Fruit fly (Drosophila melanogaster) whole organism, embryonic: ENCODE results near the gene IntS2.

Experiments
- Antp ChIP-seq: fragments of 200-800 bp; sonication (Bioruptor generic); optimal IDR thresholded peaks from 3 replicates; lab custom pipeline; 2016; ENCODE audit warnings: missing biosample characterization, missing genetic modification characterization
- CG10543 ChIP-seq: fragments of 200-800 bp; sonication (Bioruptor generic); optimal IDR thresholded peaks from 3 replicates; lab custom pipeline; 2017; ENCODE audit warnings: missing biosample characterization, mild to moderate bottlenecking, missing genetic modification characterization, moderate library complexity
- CG10959 ChIP-seq: fragments of 200-800 bp; sonication (Bioruptor generic); IDR thresholded peaks from 2 replicates; pipeline ENCODE4 v1.3.6; 2022; ENCODE audit warnings: missing biosample characterization, missing genetic modification characterization
- CG11398 ChIP-seq: fragments of 200-800 bp; sonication (Bioruptor generic); optimal IDR thresholded peaks from 2 replicates; lab custom pipeline; 2016; ENCODE audit warnings: missing biosample characterization, missing genetic modification characterization
- CG12104 ChIP-seq: fragments of 200-800 bp; sonication (Bioruptor generic); optimal IDR thresholded peaks from 3 replicates; lab custom pipeline; 2016; ENCODE audit warnings: missing biosample characterization, missing genetic modification characterization
- CG12299 ChIP-seq: fragments of 200-800 bp; sonication (Bioruptor generic); optimal IDR thresholded peaks from 2 replicates; lab custom pipeline; 2018; ENCODE audit warnings: missing biosample characterization, mild to moderate bottlenecking, missing genetic modification characterization
- CG12659 ChIP-seq: fragments of 200-800 bp; sonication (Bioruptor generic); optimal IDR thresholded peaks from 3 replicates; lab custom pipeline; 2017; ENCODE audit warnings: mild to moderate bottlenecking, missing biosample characterization, missing genetic modification reagents, missing genetic modification characterization
- CG14965 ChIP-seq: fragments of 200-800 bp; sonication (Bioruptor generic); optimal IDR thresholded peaks from 2 replicates; lab custom pipeline; 2016; ENCODE audit warnings: missing biosample characterization, missing genetic modification characterization, borderline replicate concordance
- CG15479 ChIP-seq: fragments of 200-800 bp; sonication (Bioruptor generic); optimal IDR thresholded peaks from 3 replicates; lab custom pipeline; 2019; ENCODE audit warnings: missing biosample characterization, mild to moderate bottlenecking, missing genetic modification characterization, moderate library complexity
- CG15601 ChIP-seq: fragments of 200-800 bp; sonication (Bioruptor generic); optimal IDR thresholded peaks from 3 replicates; lab custom pipeline; 2019; ENCODE audit warnings: missing biosample characterization, mild to moderate bottlenecking, missing genetic modification characterization, moderate library complexity
- CG15696 ChIP-seq: fragments of 200-800 bp; sonication (Bioruptor generic); optimal IDR thresholded peaks from 2 replicates; lab custom pipeline; 2019; ENCODE audit warnings: missing biosample characterization, mild to moderate bottlenecking, missing genetic modification characterization, moderate library complexity
- CG18476 ChIP-seq: fragments of 200-800 bp; sonication (Bioruptor generic); optimal IDR thresholded peaks from 2 replicates; lab custom pipeline; 2016; ENCODE audit warnings: missing biosample characterization, mild to moderate bottlenecking, missing genetic modification characterization
- CG18619 ChIP-seq: fragments of 200-800 bp; sonication (Bioruptor generic); optimal IDR thresholded peaks from 3 replicates; lab custom pipeline; 2017; ENCODE audit warnings: missing biosample characterization, mild to moderate bottlenecking, missing genetic modification characterization
- CG30431 ChIP-seq: fragments of 200-800 bp; sonication (Bioruptor generic); optimal IDR thresholded peaks from 2 replicates; lab custom pipeline; 2017; ENCODE audit warnings: missing biosample characterization, missing genetic modification characterization
- CG31365 ChIP-seq: fragments of 200-800 bp; sonication (Bioruptor generic); optimal IDR thresholded peaks from 2 replicates; lab custom pipeline; 2018; ENCODE audit warnings: missing biosample characterization, mild to moderate bottlenecking, missing genetic modification characterization
- CG32532 ChIP-seq: fragments of 200-800 bp; sonication (Bioruptor generic); IDR thresholded peaks from 2 replicates; pipeline ENCODE4 v1.3.6; 2022; ENCODE audit warnings: missing biosample characterization, missing genetic modification characterization
- CG32772 ChIP-seq: fragments of 200-800 bp; sonication (Bioruptor generic); IDR thresholded peaks from 2 replicates; pipeline ENCODE4 v1.3.6; 2022; ENCODE audit warnings: missing biosample characterization, missing genetic modification characterization
- CG6689 ChIP-seq: fragments of 200-800 bp; sonication (Bioruptor generic); IDR thresholded peaks from 2 replicates; pipeline ENCODE4 v1.3.6; 2022; ENCODE audit warnings: missing biosample characterization, missing genetic modification characterization
- CG7928 ChIP-seq: fragments of 200-800 bp; sonication (Bioruptor generic); optimal IDR thresholded peaks from 2 replicates; lab custom pipeline; 2017; ENCODE audit warnings: missing biosample characterization, mild to moderate bottlenecking, missing genetic modification characterization
- D19B ChIP-seq: fragments of 200-800 bp; sonication (Bioruptor generic); optimal IDR thresholded peaks from 2 replicates; lab custom pipeline; 2017; ENCODE audit warnings: missing biosample characterization, mild to moderate bottlenecking, missing genetic modification characterization
- HLHmδ ChIP-seq: fragments of 200-800 bp; sonication (Bioruptor generic); optimal IDR thresholded peaks from 2 replicates; lab custom pipeline; 2018; ENCODE audit warnings: missing biosample characterization, mild to moderate bottlenecking, missing genetic modification characterization, moderate library complexity
- HmgZ ChIP-seq: fragments of 200-800 bp; sonication (Bioruptor generic); optimal IDR thresholded peaks from 2 replicates; lab custom pipeline; 2018; ENCODE audit warnings: missing biosample characterization, mild to moderate bottlenecking, missing genetic modification characterization
- NC2β ChIP-seq: fragments of 200-800 bp; sonication (Bioruptor generic); optimal IDR thresholded peaks from 2 replicates; lab custom pipeline; 2016; ENCODE audit warnings: missing biosample characterization, missing genetic modification characterization
- ab ChIP-seq: fragments of 200-800 bp; sonication (Bioruptor generic); optimal IDR thresholded peaks from 2 replicates; lab custom pipeline; 2016; ENCODE audit warnings: missing biosample characterization, missing genetic modification characterization
- amos ChIP-seq: fragments of 200-800 bp; sonication (Bioruptor generic); IDR thresholded peaks from 2 replicates; pipeline ENCODE4 v1.3.6; 2022; ENCODE audit warnings: missing biosample characterization, missing genetic modification characterization; ENCODE audit not compliant: partially characterized antibody
- aop ChIP-seq: fragments of 200-800 bp; sonication (Bioruptor generic); IDR thresholded peaks from 2 replicates; pipeline ENCODE4 v1.3.6; 2022; ENCODE audit warnings: missing biosample characterization, missing genetic modification characterization
- cad ChIP-seq: fragments of >200 bp; optimal IDR thresholded peaks from 2 replicates; lab custom pipeline; 2017; ENCODE audit warnings: missing biosample characterization, missing genetic modification characterization
- corto ChIP-seq: fragments of 200-800 bp; sonication (Bioruptor generic); optimal IDR thresholded peaks from 2 replicates; lab custom pipeline; 2016; ENCODE audit warnings: missing biosample characterization, mild to moderate bottlenecking, missing genetic modification characterization, moderate library complexity
- dan ChIP-seq: fragments of 200-800 bp; sonication (Bioruptor generic); IDR thresholded peaks from 2 replicates; pipeline ENCODE4 v1.3.6; 2022; ENCODE audit warnings: missing biosample characterization, missing genetic modification characterization
- eyg ChIP-seq: fragments of 200-800 bp; sonication (Bioruptor generic); optimal IDR thresholded peaks from 3 replicates; lab custom pipeline; 2016; ENCODE audit warnings: missing biosample characterization, missing genetic modification characterization
- gcm ChIP-seq: fragments of 200-800 bp; sonication (Bioruptor generic); optimal IDR thresholded peaks from 2 replicates; lab custom pipeline; 2019; ENCODE audit warnings: missing biosample characterization, mild to moderate bottlenecking, missing genetic modification characterization, moderate library complexity
- gfzf ChIP-seq: fragments of 200-800 bp; sonication (Bioruptor generic); optimal IDR thresholded peaks from 2 replicates; lab custom pipeline; 2016; ENCODE audit warnings: missing biosample characterization, mild to moderate bottlenecking, missing genetic modification characterization, moderate library complexity
- hbn ChIP-seq: fragments of 200-800 bp; sonication (Bioruptor generic); IDR thresholded peaks from 2 replicates; pipeline ENCODE4 v1.3.6; 2022; ENCODE audit warnings: missing biosample characterization, missing genetic modification characterization; ENCODE audit not compliant: partially characterized antibody
- hkb ChIP-seq, 2 experiments: fragments of 200-800 bp in 1 of 2; fragments of >200 bp in 1 of 2; sonication (Bioruptor generic) in 1 of 2; IDR thresholded peaks in 1 of 2; optimal IDR thresholded peaks in 1 of 2; 2 replicates each; pipeline versions ENCODE4 v1.3.6 to Lab custom; 2017 to 2022; ENCODE audit warnings: missing biosample characterization in 1 of 2, missing genetic modification characterization in 1 of 2
- inv ChIP-seq: fragments of 200-800 bp; sonication (Bioruptor generic); IDR thresholded peaks from 2 replicates; pipeline ENCODE4 v1.3.6; 2022; ENCODE audit warnings: missing biosample characterization, missing genetic modification characterization; ENCODE audit not compliant: partially characterized antibody
- knrl ChIP-seq: fragments of 200-800 bp; sonication (Bioruptor generic); IDR thresholded peaks from 3 replicates; pipeline ENCODE4 v1.3.6; 2022; ENCODE audit warnings: missing biosample characterization, missing genetic modification characterization; ENCODE audit not compliant: partially characterized antibody
- lmd ChIP-seq: fragments of 200-800 bp; sonication (Bioruptor generic); IDR thresholded peaks from 2 replicates; pipeline ENCODE4 v1.3.6; 2022; ENCODE audit warnings: missing biosample characterization, missing genetic modification characterization
- nom ChIP-seq: fragments of 200-800 bp; sonication (Bioruptor generic); optimal IDR thresholded peaks from 2 replicates; lab custom pipeline; 2017; ENCODE audit warnings: missing biosample characterization, missing genetic modification characterization, mild to moderate bottlenecking, moderate library complexity, missing genetic modification reagents
- otp ChIP-seq: fragments of 200-800 bp; sonication (Bioruptor generic); IDR thresholded peaks from 3 replicates; pipeline ENCODE4, ENCODE4 v1.3.6; 2022; ENCODE audit warnings: missing biosample characterization, missing genetic modification characterization
- pho ChIP-seq: fragments of 200-800 bp; sonication (Bioruptor generic); optimal IDR thresholded peaks from 2 replicates; lab custom pipeline; 2016; ENCODE audit warnings: missing biosample characterization, missing genetic modification characterization
- pita ChIP-seq: fragments of 200-800 bp; sonication (Bioruptor generic); optimal IDR thresholded peaks from 2 replicates; lab custom pipeline; 2017; ENCODE audit warnings: missing biosample characterization, mild to moderate bottlenecking, missing genetic modification characterization
- psq ChIP-seq: fragments of 200-800 bp; sonication (Bioruptor generic); optimal IDR thresholded peaks from 2 replicates; lab custom pipeline; 2017; ENCODE audit warnings: missing biosample characterization, missing genetic modification characterization
- rib ChIP-seq: fragments of 200-800 bp; sonication (Bioruptor generic); IDR thresholded peaks from 2 replicates; pipeline ENCODE4 v1.3.6; 2022; ENCODE audit warnings: missing biosample characterization, missing genetic modification characterization
- run ChIP-seq: fragments of 200-800 bp; sonication (Bioruptor generic); optimal IDR thresholded peaks from 3 replicates; lab custom pipeline; 2018; ENCODE audit warnings: missing biosample characterization, mild to moderate bottlenecking, missing genetic modification characterization
- shn ChIP-seq: fragments of 200-800 bp; sonication (Bioruptor generic); optimal IDR thresholded peaks from 3 replicates; lab custom pipeline; 2016; ENCODE audit warnings: missing biosample characterization, missing genetic modification characterization
- sima ChIP-seq: fragments of 200-800 bp; sonication (Bioruptor generic); optimal IDR thresholded peaks from 2 replicates; lab custom pipeline; 2016; ENCODE audit warnings: missing biosample characterization, missing genetic modification characterization
- vnd ChIP-seq: fragments of 200-800 bp; sonication (Bioruptor generic); IDR thresholded peaks from 3 replicates; pipeline ENCODE4 v1.3.6; 2022; ENCODE audit warnings: missing biosample characterization, missing genetic modification characterization; ENCODE audit not compliant: partially characterized antibody
- wek ChIP-seq: fragments of 200-800 bp; sonication (Bioruptor generic); optimal IDR thresholded peaks from 3 replicates; lab custom pipeline; 2018; ENCODE audit warnings: missing biosample characterization, mild to moderate bottlenecking, missing genetic modification characterization, moderate library complexity
- yki ChIP-seq: fragments of >200 bp; optimal IDR thresholded peaks from 3 replicates; lab custom pipeline; 2018
- zfh1 ChIP-seq: fragments of 200-800 bp; sonication (Bioruptor generic); IDR thresholded peaks from 3 replicates; pipeline ENCODE4 v1.3.6; 2022; ENCODE audit warnings: missing biosample characterization, missing genetic modification characterization
- zfh2 ChIP-seq: fragments of 200-800 bp; sonication (Bioruptor generic); optimal IDR thresholded peaks from 2 replicates; lab custom pipeline; 2016; ENCODE audit warnings: missing biosample characterization, missing genetic modification characterization

Gene IntS2

DNA sequence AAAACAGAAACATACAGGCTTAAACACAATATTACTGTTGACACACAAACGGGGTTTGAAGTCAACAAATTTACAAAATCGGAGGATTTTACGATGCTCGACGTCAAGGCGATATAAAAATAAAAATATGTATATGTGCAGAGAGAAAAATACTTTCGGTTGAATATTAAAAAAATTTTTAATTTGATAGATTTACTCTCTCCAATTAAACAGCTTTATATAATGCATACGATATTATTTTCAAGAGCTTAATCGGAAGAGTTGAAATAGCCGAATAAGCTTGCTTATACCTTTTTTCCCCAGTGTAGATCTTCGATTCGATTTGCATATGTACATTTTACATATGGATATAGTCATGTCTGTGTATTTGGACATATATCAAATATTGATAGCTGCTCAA is 40.0 kb upstream of the IntS2 start (continued):
- TF ChIP-seq Antp (GFP tag; lab: Kevin White, UChicago) (peak; percentile 1), shn (no peak), dan (no peak), gcm (GFP tag; lab: Kevin White, UChicago) (peak; percentile 23), psq (GFP tag; lab: Kevin White, UChicago) (no peak), CG7928 (GFP tag; lab: Kevin White, UChicago) (no peak), sima (GFP tag; lab: Kevin White, UChicago) (no peak), CG15696 (tag; lab: Kevin White, UChicago) (no peak), ab (GFP tag; lab: Kevin White, UChicago) (no peak), CG31365 (tag; lab: Kevin White, UChicago) (no peak), hkb (optimal IDR thresholded peaks at IDR 0.05; lab: Kevin White, UChicago) (no peak), hkb (GFP tag; IDR thresholded peaks at IDR 0.05; lab: Robert Waterston, UW) (peak; percentile 74), CG11398 (GFP tag; lab: Kevin White, UChicago) (no peak), CG15601 (tag; lab: Kevin White, UChicago) (no peak), knrl (GFP tag; lab: Robert Waterston, UW) (no peak), hbn (GFP tag; lab: Robert Waterston, UW) (no peak), CG32532 (GFP tag; lab: Robert Waterston, UW) (peak; percentile 82), gfzf (no peak), NC2β (GFP tag; lab: Kevin White, UChicago) (no peak), zfh1 (no peak), CG15479 (GFP tag; lab: Kevin White, UChicago) (no peak), nom (GFP tag; lab: Kevin White, UChicago) (no peak), CG32772 (GFP tag; lab: Robert Waterston, UW) (peak; percentile 48), CG30431 (GFP tag; lab: Kevin White, UChicago) (no peak), pita (no peak), corto (GFP tag; lab: Kevin White, UChicago) (no peak), pho (GFP tag; lab: Kevin White, UChicago) (no peak), D19B (GFP tag; lab: Kevin White, UChicago) (peak; percentile 6), HLHmδ (GFP tag; lab: Kevin White, UChicago) (no peak), zfh2 (GFP tag; lab: Kevin White, UChicago) (peak; percentile 37), aop (no peak), CG12104 (GFP tag; lab: Kevin White, UChicago) (peak; percentile 45), CG6689 (GFP tag; lab: Robert Waterston, UW) (peak; percentile 62), HmgZ (peak; percentile 48), wek (no peak), rib (GFP tag; lab: Robert Waterston, UW) (no peak), CG10959 (GFP tag; lab: Robert Waterston, UW) (no peak), CG14965 (no peak), inv (GFP tag; lab: Robert Waterston, UW) (no peak), amos (GFP tag; lab: Robert Waterston, UW) (no peak), eyg (GFP tag; lab: Kevin White, UChicago) (peak; percentile 26), otp (GFP tag; lab: Robert Waterston, UW) (peak; percentile 27; the same call in 1 of the 3 replicates), vnd (GFP tag; lab: Robert Waterston, UW) (no peak), cad (GFP tag; lab: Kevin White, UChicago) (no peak), lmd (peak; percentile 55; the same call in 1 of the 2 replicates), CG12299 (tag; lab: Kevin White, UChicago) (peak; percentile 51), CG12659 (GFP tag; lab: Kevin White, UChicago) (peak; percentile 48), CG18619 (GFP tag; lab: Kevin White, UChicago) (peak; percentile 42), CG10543 (GFP tag; lab: Kevin White, UChicago) (no peak), CG18476 (GFP tag; lab: Kevin White, UChicago) (no peak), run (peak; percentile 29), yki (lab: Kevin White, UChicago) (no peak)
